Fruit fly (Drosophila melanogaster): ENCODE data around the gene betaTub85D.

- TF ChIP-seq Awh (GFP tag; IDR thresholded peaks at IDR 0.05) (no peak), HLH3B (GFP tag; IDR thresholded peaks at IDR 0.05) (no peak), CG7357 (GFP tag; IDR thresholded peaks at IDR 0.05) (no peak), da (GFP tag; optimal IDR thresholded peaks at IDR 0.05) (no peak), Fer3 (tag; optimal IDR thresholded peaks at IDR 0.05) (no peak), prd (optimal IDR thresholded peaks at IDR 0.05) (no peak), prd (GFP tag; IDR thresholded peaks at IDR 0.05) (no peak), CG2875 (GFP tag; optimal IDR thresholded peaks at IDR 0.05) (no peak), CG11093 (GFP tag; IDR thresholded peaks at IDR 0.05) (no peak), CG30403 (GFP tag; optimal IDR thresholded peaks at IDR 0.05) (no peak), twi (tag; optimal IDR thresholded peaks at IDR 0.05) (no peak), NK7.1 (GFP tag; optimal IDR thresholded peaks at IDR 0.05) (no peak)
Measured at dm6 chr3R:9427328-9427727, 17.2 kb upstream of the betaTub85D start.

All from whole organism, embryonic.